Worm (Caenorhabditis elegans): ENCODE measurements around the gene Y54G2A.32.

The Y54G2A.32 gene

ce11 chrIV:2817038-2817437 lies 13.3 kb downstream of the Y54G2A.32 start:
- TF ChIP-seq nhr-232 (tag; optimal IDR thresholded peaks at IDR 0.05) (no peak), C08G9.2 (tag; optimal IDR thresholded peaks at IDR 0.05) (no peak), ama-1 (optimal IDR thresholded peaks at IDR 0.05) (no peak), ceh-48 (tag; optimal IDR thresholded peaks at IDR 0.05) (no peak), dve-1 (tag; optimal IDR thresholded peaks at IDR 0.05) (no peak), ceh-18 (tag; optimal IDR thresholded peaks at IDR 0.05) (no peak), ceh-6 (GFP tag; optimal IDR thresholded peaks at IDR 0.05) (no peak), T23F11.4 (GFP tag; optimal IDR thresholded peaks at IDR 0.05) (no peak), rnt-1 (tag; optimal IDR thresholded peaks at IDR 0.05) (no peak)

ce11 chrIV:2819633-2820032 lies 15.9 kb downstream of the Y54G2A.32 start, which contains the start of gene Y54G2A.13:
Gene Y54G2A.13, minus strand, starts transcription at chrIV:2819733.
- TF ChIP-seq nfya-1 (tag; optimal IDR thresholded peaks at IDR 0.05) (no peak), ceh-2 (tag; optimal IDR thresholded peaks at IDR 0.05) (no peak), mec-3 (tag; optimal IDR thresholded peaks at IDR 0.05; ENCODE audit: borderline replicate concordance) (no peak), gmeb-2 (tag; optimal IDR thresholded peaks at IDR 0.05) (no peak), unc-86 (tag; optimal IDR thresholded peaks at IDR 0.05) (no peak), pax-1 (tag; optimal IDR thresholded peaks at IDR 0.05) (no peak), syd-9 (tag; optimal IDR thresholded peaks at IDR 0.05) (no peak), lim-6 (tag; optimal IDR thresholded peaks at IDR 0.05) (no peak), ceh-34 (tag; optimal IDR thresholded peaks at IDR 0.05) (no peak), hlh-15 (tag; optimal IDR thresholded peaks at IDR 0.05) (no peak), Y22D7AL.16 (tag; optimal IDR thresholded peaks at IDR 0.05) (no peak), ceh-19 (GFP tag; optimal IDR thresholded peaks at IDR 0.05) (no peak)

- TF ChIP-seq pha-2 (tag; optimal IDR thresholded peaks at IDR 0.05) (no peak), sox-4 (tag; optimal IDR thresholded peaks at IDR 0.05) (no peak), K09A11.1 (tag; optimal IDR thresholded peaks at IDR 0.05; ENCODE audit: insufficient read depth) (no peak), ztf-16 (tag; optimal IDR thresholded peaks at IDR 0.05) (no peak), ceh-34 (tag; optimal IDR thresholded peaks at IDR 0.05) (no peak), ceh-48 (tag; optimal IDR thresholded peaks at IDR 0.05) (no peak), che-1 (tag; optimal IDR thresholded peaks at IDR 0.05) (no peak), K02D7.2 (tag; optimal IDR thresholded peaks at IDR 0.05) (no peak), nhr-232 (tag; optimal IDR thresholded peaks at IDR 0.05) (no peak), ceh-2 (tag; optimal IDR thresholded peaks at IDR 0.05) (no peak), odd-2 (tag; optimal IDR thresholded peaks at IDR 0.05) (no peak), lim-6 (tag; optimal IDR thresholded peaks at IDR 0.05) (no peak), fkh-6 (tag; optimal IDR thresholded peaks at IDR 0.05) (no peak), npax-4 (tag; optimal IDR thresholded peaks at IDR 0.05) (no peak)
These were observed 16.7 kb downstream of the Y54G2A.32 start, which contains the start of gene Y54G2A.37 for ce11 chrIV:2820408-2820807. Gene Y54G2A.37, plus strand, starts transcription at chrIV:2820708.

ce11 chrIV:2823446-2823845 lies 19.7 kb downstream of the Y54G2A.32 start, which contains the start of gene clec-80:
Gene clec-80, plus strand, starts transcription at chrIV:2823746.
- no peak for TF ChIP-seq tbx-2 (tag; optimal IDR thresholded peaks at IDR 0.05)
- no peak for TF ChIP-seq unc-42 (tag; optimal IDR thresholded peaks at IDR 0.05)
- TF ChIP-seq ets-4 (tag; optimal IDR thresholded peaks at IDR 0.05): no peak
- no peak for TF ChIP-seq nfya-1 (tag; optimal IDR thresholded peaks at IDR 0.05)
- TF ChIP-seq unc-55 (GFP tag; optimal IDR thresholded peaks at IDR 0.05): no peak
- TF ChIP-seq tbx-7 (tag; optimal IDR thresholded peaks at IDR 0.05): no peak
- no peak for TF ChIP-seq odd-2 (tag; optimal IDR thresholded peaks at IDR 0.05)
- TF ChIP-seq unc-3 (GFP tag; conservative IDR thresholded peaks at IDR 0.05): no peak
- TF ChIP-seq unc-3 (tag; optimal IDR thresholded peaks at IDR 0.05): no peak
- no peak for TF ChIP-seq ceh-19 (GFP tag; optimal IDR thresholded peaks at IDR 0.05)
- no peak for TF ChIP-seq pros-1 (tag; optimal IDR thresholded peaks at IDR 0.05)
- TF ChIP-seq pqm-1 (tag; optimal IDR thresholded peaks at IDR 0.05): no peak
- no peak for TF ChIP-seq lim-6 (tag; optimal IDR thresholded peaks at IDR 0.05)
- no peak for TF ChIP-seq gmeb-2 (tag; optimal IDR thresholded peaks at IDR 0.05)
- no peak for TF ChIP-seq ceh-48 (tag; optimal IDR thresholded peaks at IDR 0.05)
- no peak for TF ChIP-seq hlh-6 (tag; optimal IDR thresholded peaks at IDR 0.05)
- TF ChIP-seq ama-1 (optimal IDR thresholded peaks at IDR 0.05): no peak
- TF ChIP-seq ceh-18 (tag; optimal IDR thresholded peaks at IDR 0.05): no peak
- TF ChIP-seq Y22D7AL.16 (tag; optimal IDR thresholded peaks at IDR 0.05): no peak
- no peak for TF ChIP-seq nhr-232 (tag; optimal IDR thresholded peaks at IDR 0.05)
